ENCODE assay signal across 1 fruit fly cellular context in the genomic region with DNA sequence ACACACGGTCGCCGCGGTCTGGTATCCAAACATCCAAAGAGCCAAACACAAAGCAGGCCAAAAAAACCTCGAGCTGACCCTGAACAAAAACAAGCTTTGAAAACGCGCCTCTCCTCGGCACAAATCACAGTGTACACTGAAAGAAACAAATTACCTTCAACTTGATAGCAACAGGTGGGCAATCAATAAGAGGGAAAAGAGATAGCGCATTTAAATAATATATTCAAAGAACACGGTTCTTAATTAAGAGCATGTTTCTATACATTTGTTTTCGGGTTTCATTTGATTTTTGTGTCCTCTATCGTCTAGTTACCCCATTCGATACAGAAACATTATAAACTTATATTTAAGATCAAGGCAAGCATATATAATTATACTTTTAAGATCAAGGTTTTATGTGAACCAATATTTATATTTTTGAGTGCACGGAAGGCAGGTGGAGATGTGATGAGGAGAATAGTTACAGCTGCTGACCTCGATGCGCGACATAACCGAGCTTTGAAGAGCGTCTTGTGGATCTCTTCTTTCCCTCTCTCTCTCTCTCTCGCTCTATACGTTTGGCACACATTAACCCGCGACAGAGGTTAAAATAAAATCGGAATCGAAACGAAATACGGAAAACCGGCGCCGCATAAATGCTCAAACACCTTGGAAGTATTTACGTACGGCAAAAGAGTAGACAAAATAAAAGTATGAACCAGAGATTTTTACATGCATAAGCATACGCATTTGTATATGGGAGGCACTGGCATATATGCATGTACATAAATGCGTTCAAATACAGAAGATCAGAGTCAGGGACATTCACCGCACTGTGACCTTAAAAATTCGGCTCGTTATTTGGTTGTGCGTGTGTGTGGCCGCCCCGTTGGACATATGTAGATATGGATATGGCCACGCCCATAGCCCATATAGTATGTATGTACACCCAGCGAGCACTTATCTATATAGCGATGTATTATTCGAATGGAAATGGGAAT.
TF ChIP-seq lines count a peak whose summit lies in the region.

No protein-coding gene starts in this region.

TF ChIP-seq in whole organism, embryonic, 481 proteins besides CTCF, POLR2A, EP300 and RAD21 (continued from another document and continues in another):
- peak; percentile 72 for TF ChIP-seq H2.0 (GFP tag; IDR thresholded peaks at IDR 0.05; lab: Robert Waterston, UW)
- TF ChIP-seq usp (GFP tag; optimal IDR thresholded peaks at IDR 0.05; lab: Kevin White, UChicago), result no peak
- TF ChIP-seq CG18011 (GFP tag; optimal IDR thresholded peaks at IDR 0.05; lab: Kevin White, UChicago), result peak; percentile 68
- TF ChIP-seq CG8089 (GFP tag; optimal IDR thresholded peaks at IDR 0.05; lab: Kevin White, UChicago), result peak; percentile 51
- TF ChIP-seq schlank (tag; optimal IDR thresholded peaks at IDR 0.05; lab: Kevin White, UChicago), result peak; percentile 29
- no peak for TF ChIP-seq CG6175 (GFP tag; IDR thresholded peaks at IDR 0.05; lab: Robert Waterston, UW)
- peak; percentile 63 for TF ChIP-seq Atf-2 (GFP tag; optimal IDR thresholded peaks at IDR 0.05; lab: Kevin White, UChicago)
- no peak for TF ChIP-seq sna (GFP tag; IDR thresholded peaks at IDR 0.05; lab: Robert Waterston, UW; ENCODE audit: partially characterized antibody)
- TF ChIP-seq vfl (GFP tag; optimal IDR thresholded peaks at IDR 0.05; lab: Kevin White, UChicago), result peak; percentile 55
- peak; percentile 13 for TF ChIP-seq CG3163 (GFP tag; optimal IDR thresholded peaks at IDR 0.05; lab: Kevin White, UChicago)
- peak; percentile 85 for TF ChIP-seq ftz-f1 (GFP tag; optimal IDR thresholded peaks at IDR 0.05; lab: Kevin White, UChicago)
- TF ChIP-seq tin (GFP tag; optimal IDR thresholded peaks at IDR 0.05; lab: Kevin White, UChicago), result peak; percentile 80
- peak; percentile 23; the same call in 1 of the 2 replicates for TF ChIP-seq Taf1 (GFP tag; IDR thresholded peaks at IDR 0.05; lab: Robert Waterston, UW)
- peak; percentile 78 for TF ChIP-seq esg (GFP tag; conservative IDR thresholded peaks at IDR 0.05; lab: Robert Waterston, UW)
- peak; percentile 13 for TF ChIP-seq CG9797 (GFP tag; optimal IDR thresholded peaks at IDR 0.05; lab: Kevin White, UChicago)
- TF ChIP-seq pzg (GFP tag; optimal IDR thresholded peaks at IDR 0.05; lab: Kevin White, UChicago), result no peak
- TF ChIP-seq ken (GFP tag; IDR thresholded peaks at IDR 0.05; lab: Robert Waterston, UW), result peak; percentile 59; the same call in 2 of the 3 replicates
- peak; percentile 30 for TF ChIP-seq lbe (GFP tag; optimal IDR thresholded peaks at IDR 0.05; lab: Kevin White, UChicago)
- TF ChIP-seq C15 (GFP tag; IDR thresholded peaks at IDR 0.05; lab: Robert Waterston, UW), result 0 out of 3 replicates have a peak, but pooled peaks have one; percentile 51
- peak; percentile 48 for TF ChIP-seq her (GFP tag; optimal IDR thresholded peaks at IDR 0.05; lab: Kevin White, UChicago)
- peak; percentile 86 for TF ChIP-seq CG9437 (GFP tag; optimal IDR thresholded peaks at IDR 0.05; lab: Kevin White, UChicago)
- peak; percentile 83 for TF ChIP-seq CG10209 (GFP tag; optimal IDR thresholded peaks at IDR 0.05; lab: Kevin White, UChicago)
- peak; percentile 18 for TF ChIP-seq btn (GFP tag; optimal IDR thresholded peaks at IDR 0.05; lab: Kevin White, UChicago)
- peak; percentile 83 for TF ChIP-seq Fer3 (tag; optimal IDR thresholded peaks at IDR 0.05; lab: Kevin White, UChicago)
- TF ChIP-seq NC2β (GFP tag; optimal IDR thresholded peaks at IDR 0.05; lab: Kevin White, UChicago), result peak; percentile 50
- no peak for TF ChIP-seq ato (GFP tag; IDR thresholded peaks at IDR 0.05; lab: Robert Waterston, UW; ENCODE audit: partially characterized antibody)
- TF ChIP-seq sens-2 (GFP tag; IDR thresholded peaks at IDR 0.05; lab: Robert Waterston, UW), result no peak
- TF ChIP-seq crol (GFP tag; IDR thresholded peaks at IDR 0.05; lab: Robert Waterston, UW), result no peak
- peak; percentile 57; the same call in 1 of the 2 replicates for TF ChIP-seq danr (GFP tag; IDR thresholded peaks at IDR 0.05; lab: Robert Waterston, UW)
- TF ChIP-seq Ssrp (tag; optimal IDR thresholded peaks at IDR 0.05; lab: Kevin White, UChicago), result peak; percentile 86
- TF ChIP-seq pum (GFP tag; optimal IDR thresholded peaks at IDR 0.05; lab: Kevin White, UChicago), result peak; percentile 65
- TF ChIP-seq Gug (GFP tag; IDR thresholded peaks at IDR 0.05; lab: Robert Waterston, UW), result peak; percentile 60; the same call in 3 of the 4 replicates
- no peak for TF ChIP-seq gt (GFP tag; IDR thresholded peaks at IDR 0.05; lab: Robert Waterston, UW)
- peak; percentile 55 for TF ChIP-seq CG1603 (tag; optimal IDR thresholded peaks at IDR 0.05; lab: Kevin White, UChicago)
- peak; percentile 74 for TF ChIP-seq CG12155 (GFP tag; optimal IDR thresholded peaks at IDR 0.05; lab: Kevin White, UChicago)
- TF ChIP-seq dimm (GFP tag; IDR thresholded peaks at IDR 0.05; lab: Robert Waterston, UW), result no peak
- TF ChIP-seq CG17361 (GFP tag; IDR thresholded peaks at IDR 0.05; lab: Robert Waterston, UW), result peak; percentile 93
- TF ChIP-seq CG31388 (GFP tag; optimal IDR thresholded peaks at IDR 0.05; lab: Kevin White, UChicago), result peak; percentile 67
- peak; percentile 38; the same call in 1 of the 2 replicates for TF ChIP-seq ro (GFP tag; IDR thresholded peaks at IDR 0.05; lab: Robert Waterston, UW)
- no peak for TF ChIP-seq pfk (GFP tag; optimal IDR thresholded peaks at IDR 0.05; lab: Kevin White, UChicago)
- peak; percentile 47 for TF ChIP-seq eyg (GFP tag; optimal IDR thresholded peaks at IDR 0.05; lab: Kevin White, UChicago)
- peak; percentile 70 for TF ChIP-seq fu2 (GFP tag; optimal IDR thresholded peaks at IDR 0.05; lab: Kevin White, UChicago)
- peak; percentile 27 for TF ChIP-seq da (GFP tag; optimal IDR thresholded peaks at IDR 0.05; lab: Kevin White, UChicago)
- peak; percentile 75 for TF ChIP-seq CG12299 (tag; optimal IDR thresholded peaks at IDR 0.05; lab: Kevin White, UChicago)
- TF ChIP-seq CG1602 (GFP tag; optimal IDR thresholded peaks at IDR 0.05; lab: Kevin White, UChicago), result peak; percentile 85
- peak; percentile 82 for TF ChIP-seq Mad (GFP tag; optimal IDR thresholded peaks at IDR 0.05; lab: Kevin White, UChicago)
- 0 out of 2 replicates have a peak, but pooled peaks have one; percentile 24 for TF ChIP-seq CG43689 (GFP tag; IDR thresholded peaks at IDR 0.05; lab: Robert Waterston, UW)
- peak; percentile 42 for TF ChIP-seq NC2α (GFP tag; optimal IDR thresholded peaks at IDR 0.05; lab: Kevin White, UChicago)
- TF ChIP-seq kah (GFP tag; optimal IDR thresholded peaks at IDR 0.05; lab: Kevin White, UChicago), result peak; percentile 93
- peak; percentile 77 for TF ChIP-seq kni (GFP tag; optimal IDR thresholded peaks at IDR 0.05; lab: Kevin White, UChicago)
- peak; percentile 82 for TF ChIP-seq fd96Cb (tag; optimal IDR thresholded peaks at IDR 0.05; lab: Kevin White, UChicago)
- no peak for TF ChIP-seq TFAM (GFP tag; optimal IDR thresholded peaks at IDR 0.05; lab: Kevin White, UChicago)
- TF ChIP-seq CG2202 (tag; optimal IDR thresholded peaks at IDR 0.05; lab: Kevin White, UChicago), result peak; percentile 57
- no peak for TF ChIP-seq Scr (GFP tag; IDR thresholded peaks at IDR 0.05; lab: Robert Waterston, UW; ENCODE audit: partially characterized antibody)
- TF ChIP-seq chn (GFP tag; optimal IDR thresholded peaks at IDR 0.05; lab: Kevin White, UChicago), result peak; percentile 73
- peak; percentile 93 for TF ChIP-seq CoRest (tag; optimal IDR thresholded peaks at IDR 0.05; lab: Kevin White, UChicago)
- peak; percentile 88 for TF ChIP-seq CG18619 (GFP tag; optimal IDR thresholded peaks at IDR 0.05; lab: Kevin White, UChicago)
- TF ChIP-seq ewg (GFP tag; optimal IDR thresholded peaks at IDR 0.05; lab: Kevin White, UChicago), result peak; percentile 71
- TF ChIP-seq nerfin-1 (tag; optimal IDR thresholded peaks at IDR 0.05; lab: Kevin White, UChicago), result peak; percentile 84
- peak; percentile 56 for TF ChIP-seq CG10431 (GFP tag; optimal IDR thresholded peaks at IDR 0.05; lab: Kevin White, UChicago)
- no peak for TF ChIP-seq Poxn (GFP tag; IDR thresholded peaks at IDR 0.05; lab: Robert Waterston, UW)
- TF ChIP-seq CG14050 (GFP tag; IDR thresholded peaks at IDR 0.05; lab: Robert Waterston, UW), result peak; percentile 69
- no peak for TF ChIP-seq Dp (GFP tag; optimal IDR thresholded peaks at IDR 0.05; lab: Kevin White, UChicago)
- 0 out of 2 replicates have a peak, but pooled peaks have one; percentile 13 for TF ChIP-seq bowl (GFP tag; IDR thresholded peaks at IDR 0.05; lab: Robert Waterston, UW)
- TF ChIP-seq zfh1 (GFP tag; IDR thresholded peaks at IDR 0.05; lab: Robert Waterston, UW), result peak; percentile 64; the same call in 1 of the 3 replicates
- peak; percentile 71 for TF ChIP-seq bab2 (GFP tag; optimal IDR thresholded peaks at IDR 0.05; lab: Kevin White, UChicago)
- TF ChIP-seq Opbp (GFP tag; IDR thresholded peaks at IDR 0.05; lab: Robert Waterston, UW; ENCODE audit: partially characterized antibody), result no peak
- TF ChIP-seq Sin3A (optimal IDR thresholded peaks at IDR 0.05; lab: Kevin White, UChicago), result no peak
- peak; percentile 82 for TF ChIP-seq odd (GFP tag; optimal IDR thresholded peaks at IDR 0.05; lab: Kevin White, UChicago)
- TF ChIP-seq CG10462 (GFP tag; optimal IDR thresholded peaks at IDR 0.05; lab: Kevin White, UChicago), result peak; percentile 76
- peak; percentile 72 for TF ChIP-seq disco-r (GFP tag; optimal IDR thresholded peaks at IDR 0.05; lab: Kevin White, UChicago)
- TF ChIP-seq Usf (GFP tag; optimal IDR thresholded peaks at IDR 0.05; lab: Kevin White, UChicago), result peak; percentile 39
- TF ChIP-seq CHES-1-like (GFP tag; optimal IDR thresholded peaks at IDR 0.05; lab: Kevin White, UChicago), result peak; percentile 50
- TF ChIP-seq CG9727 (GFP tag; optimal IDR thresholded peaks at IDR 0.05; lab: Kevin White, UChicago), result peak; percentile 78
- peak; percentile 90 for TF ChIP-seq CG12659 (GFP tag; optimal IDR thresholded peaks at IDR 0.05; lab: Kevin White, UChicago)
- TF ChIP-seq maf-S (GFP tag; optimal IDR thresholded peaks at IDR 0.05; lab: Kevin White, UChicago), result peak; percentile 66
- peak; percentile 64 for TF ChIP-seq D19B (GFP tag; optimal IDR thresholded peaks at IDR 0.05; lab: Kevin White, UChicago)
- TF ChIP-seq nerfin-2 (GFP tag; IDR thresholded peaks at IDR 0.05; lab: Robert Waterston, UW; ENCODE audit: partially characterized antibody), result no peak
- peak; percentile 77 for TF ChIP-seq CG32532 (GFP tag; IDR thresholded peaks at IDR 0.05; lab: Robert Waterston, UW)
- TF ChIP-seq Nf-YC (tag; optimal IDR thresholded peaks at IDR 0.05; lab: Kevin White, UChicago), result peak; percentile 77
- peak; percentile 11 for TF ChIP-seq fd64A (GFP tag; optimal IDR thresholded peaks at IDR 0.05; lab: Kevin White, UChicago)
- TF ChIP-seq en (GFP tag; optimal IDR thresholded peaks at IDR 0.05; lab: Kevin White, UChicago), result peak; percentile 2
- TF ChIP-seq cwo (GFP tag; optimal IDR thresholded peaks at IDR 0.05; lab: Kevin White, UChicago), result peak; percentile 81
- peak; percentile 92 for TF ChIP-seq Sox100B (GFP tag; optimal IDR thresholded peaks at IDR 0.05; lab: Kevin White, UChicago)
- peak; percentile 90 for TF ChIP-seq CG2120 (GFP tag; optimal IDR thresholded peaks at IDR 0.05; lab: Kevin White, UChicago)
- TF ChIP-seq CG10321 (GFP tag; IDR thresholded peaks at IDR 0.05; lab: Robert Waterston, UW), result peak; percentile 40; the same call in 1 of the 2 replicates
- peak; percentile 58 for TF ChIP-seq jing (GFP tag; optimal IDR thresholded peaks at IDR 0.05; lab: Kevin White, UChicago)
- TF ChIP-seq so (GFP tag; IDR thresholded peaks at IDR 0.05; lab: Robert Waterston, UW), result peak; percentile 86
- no peak; the same call in 2 of the 3 replicates for TF ChIP-seq CG2199 (GFP tag; IDR thresholded peaks at IDR 0.05; lab: Robert Waterston, UW)
- no peak for TF ChIP-seq ara (GFP tag; IDR thresholded peaks at IDR 0.05; lab: Robert Waterston, UW)
- peak; percentile 56 for TF ChIP-seq CG12769 (tag; optimal IDR thresholded peaks at IDR 0.05; lab: Kevin White, UChicago)
- peak; percentile 32 for TF ChIP-seq CG4617 (GFP tag; optimal IDR thresholded peaks at IDR 0.05; lab: Kevin White, UChicago; ENCODE audit: borderline replicate concordance)
- peak; percentile 91 for TF ChIP-seq Sox102F (GFP tag; optimal IDR thresholded peaks at IDR 0.05; lab: Kevin White, UChicago)
- TF ChIP-seq E2f2 (GFP tag; IDR thresholded peaks at IDR 0.05; lab: Robert Waterston, UW), result peak; percentile 50; the same call in 1 of the 2 replicates
- TF ChIP-seq tap (tag; optimal IDR thresholded peaks at IDR 0.05; lab: Kevin White, UChicago), result peak; percentile 83
- peak; percentile 54 for TF ChIP-seq CG4707 (GFP tag; optimal IDR thresholded peaks at IDR 0.05; lab: Kevin White, UChicago)
- TF ChIP-seq stc (GFP tag; IDR thresholded peaks at IDR 0.05; lab: Robert Waterston, UW), result peak; percentile 74
- TF ChIP-seq nom (GFP tag; optimal IDR thresholded peaks at IDR 0.05; lab: Kevin White, UChicago), result no peak
- no peak for TF ChIP-seq CG7745 (tag; optimal IDR thresholded peaks at IDR 0.05; lab: Kevin White, UChicago)
- peak; percentile 91 for TF ChIP-seq CG10543 (GFP tag; optimal IDR thresholded peaks at IDR 0.05; lab: Kevin White, UChicago)
- peak; percentile 77 to 84 for TF ChIP-seq dpn (GFP tag; optimal IDR thresholded peaks at IDR 0.05; lab: Kevin White, UChicago)
- no peak for TF ChIP-seq CG32767 (GFP tag; IDR thresholded peaks at IDR 0.05; lab: Robert Waterston, UW)
- no peak for TF ChIP-seq CG8765 (GFP tag; IDR thresholded peaks at IDR 0.05; lab: Robert Waterston, UW)
- no peak for TF ChIP-seq yki (optimal IDR thresholded peaks at IDR 0.05; lab: Kevin White, UChicago)
- peak; percentile 67 for TF ChIP-seq CG10366 (GFP tag; IDR thresholded peaks at IDR 0.05; lab: Robert Waterston, UW)
- no peak for TF ChIP-seq CG4282 (GFP tag; optimal IDR thresholded peaks at IDR 0.05; lab: Kevin White, UChicago)
- TF ChIP-seq CG33213 (GFP tag; optimal IDR thresholded peaks at IDR 0.05; lab: Kevin White, UChicago), result peak; percentile 47
- peak; percentile 55 for TF ChIP-seq exex (tag; optimal IDR thresholded peaks at IDR 0.05; lab: Kevin White, UChicago)
- TF ChIP-seq CG9932 (GFP tag; IDR thresholded peaks at IDR 0.05; lab: Robert Waterston, UW), result peak; percentile 80
- TF ChIP-seq CG9817 (tag; optimal IDR thresholded peaks at IDR 0.05; lab: Kevin White, UChicago), result peak; percentile 82
- peak; percentile 44 for TF ChIP-seq CG6254 (GFP tag; optimal IDR thresholded peaks at IDR 0.05; lab: Kevin White, UChicago)
- TF ChIP-seq CG5180 (GFP tag; optimal IDR thresholded peaks at IDR 0.05; lab: Kevin White, UChicago), result peak; percentile 74
- TF ChIP-seq CG34224 (GFP tag; IDR thresholded peaks at IDR 0.05; lab: Robert Waterston, UW; ENCODE audit: partially characterized antibody), result 0 out of 3 replicates have a peak, but pooled peaks have one; percentile 5
- peak; percentile 80 for TF ChIP-seq CG13775 (GFP tag; optimal IDR thresholded peaks at IDR 0.05; lab: Kevin White, UChicago)
- no peak for TF ChIP-seq Dfd (GFP tag; optimal IDR thresholded peaks at IDR 0.05; lab: Kevin White, UChicago)
- TF ChIP-seq Doc3 (GFP tag; IDR thresholded peaks at IDR 0.05; lab: Robert Waterston, UW; ENCODE audit: partially characterized antibody), result no peak
